Fruit fly (Drosophila melanogaster) whole organism, embryonic: ENCODE measurements around the gene upSET.

Source experiments
- ATbp ChIP-seq: fragments of 200-800 bp; sonication (Bioruptor generic); optimal IDR thresholded peaks from 2 replicates; lab custom pipeline; 2017; ENCODE audit warnings: missing biosample characterization, mild to moderate bottlenecking, missing genetic modification characterization, missing genetic modification reagents
- Aef1 ChIP-seq: fragments of 200-800 bp; sonication (Bioruptor generic); IDR thresholded peaks from 3 replicates; pipeline ENCODE4 v1.3.6; 2022; ENCODE audit warnings: missing biosample characterization, missing genetic modification characterization
- Awh ChIP-seq: fragments of 200-800 bp; sonication (Bioruptor generic); IDR thresholded peaks from 2 replicates; pipeline ENCODE4, ENCODE4 v1.3.6; 2022; ENCODE audit warnings: missing biosample characterization, missing genetic modification characterization
- B-H2 ChIP-seq: fragments of 200-800 bp; sonication (Bioruptor generic); optimal IDR thresholded peaks from 2 replicates; lab custom pipeline; 2018; ENCODE audit warnings: missing biosample characterization, mild to moderate bottlenecking, missing genetic modification characterization
- CG11093 ChIP-seq: fragments of 200-800 bp; sonication (Bioruptor generic); IDR thresholded peaks from 3 replicates; pipeline ENCODE4 v1.3.6; 2022; ENCODE audit warnings: missing biosample characterization, missing genetic modification characterization
- CG12071 ChIP-seq: fragments of 200-800 bp; sonication (Bioruptor generic); optimal IDR thresholded peaks from 3 replicates; lab custom pipeline; 2018; ENCODE audit warnings: missing biosample characterization, mild to moderate bottlenecking, missing genetic modification characterization
- CG12155 ChIP-seq: fragments of 200-800 bp; sonication (Bioruptor generic); optimal IDR thresholded peaks from 3 replicates; lab custom pipeline; 2016; ENCODE audit warnings: missing biosample characterization, missing genetic modification characterization
- CG12391 ChIP-seq: fragments of 200-800 bp; sonication (Bioruptor generic); optimal IDR thresholded peaks from 3 replicates; lab custom pipeline; 2018; ENCODE audit warnings: missing biosample characterization, mild to moderate bottlenecking, missing genetic modification characterization, moderate library complexity
- CG1602 ChIP-seq: fragments of 200-800 bp; sonication (Bioruptor generic); optimal IDR thresholded peaks from 3 replicates; lab custom pipeline; 2016; ENCODE audit warnings: missing biosample characterization, missing genetic modification characterization
- CG17385 ChIP-seq: fragments of 200-800 bp; sonication (Bioruptor generic); optimal IDR thresholded peaks from 3 replicates; lab custom pipeline; 2018; ENCODE audit warnings: missing biosample characterization, mild to moderate bottlenecking, missing genetic modification characterization
- CG2199 ChIP-seq: fragments of 200-800 bp; sonication (Bioruptor generic); IDR thresholded peaks from 3 replicates; pipeline ENCODE4 v1.3.6; 2022; ENCODE audit warnings: missing biosample characterization, missing genetic modification characterization
- CG2712 ChIP-seq: fragments of 200-800 bp; optimal IDR thresholded peaks from 3 replicates; lab custom pipeline; 2019; ENCODE audit warnings: missing biosample characterization, mild to moderate bottlenecking, missing genetic modification characterization, moderate library complexity
- CG3281 ChIP-seq: fragments of 200-800 bp; sonication (Bioruptor generic); optimal IDR thresholded peaks from 3 replicates; lab custom pipeline; 2017; ENCODE audit warnings: missing biosample characterization, mild to moderate bottlenecking, missing genetic modification characterization
- CG34422 ChIP-seq: fragments of 200-800 bp; sonication (Bioruptor generic); IDR thresholded peaks from 3 replicates; pipeline ENCODE4 v1.3.6; 2022; ENCODE audit warnings: missing biosample characterization, missing genetic modification characterization
- CG43689 ChIP-seq: fragments of 200-800 bp; sonication (Bioruptor generic); IDR thresholded peaks from 2 replicates; pipeline ENCODE4 v1.3.6; 2022; ENCODE audit warnings: missing biosample characterization, missing genetic modification characterization
- CG9797 ChIP-seq: fragments of 200-800 bp; sonication (Bioruptor generic); optimal IDR thresholded peaks from 3 replicates; lab custom pipeline; 2018; ENCODE audit warnings: missing biosample characterization, mild to moderate bottlenecking, missing genetic modification characterization
- CG9932 ChIP-seq: fragments of 200-800 bp; sonication (Bioruptor generic); IDR thresholded peaks from 2 replicates; pipeline ENCODE4 v1.3.6; 2022; ENCODE audit warnings: missing biosample characterization, missing genetic modification characterization
- CkIIα-i1 ChIP-seq: fragments of 200-800 bp; sonication (Bioruptor generic); IDR thresholded peaks from 2 replicates; pipeline ENCODE4 v1.3.6; 2022; ENCODE audit warnings: missing biosample characterization, missing genetic modification characterization
- Drgx ChIP-seq: fragments of 200-800 bp; sonication (Bioruptor generic); IDR thresholded peaks from 2 replicates; pipeline ENCODE4 v1.3.6; 2022; ENCODE audit warnings: missing biosample characterization, missing genetic modification characterization
- Gug ChIP-seq: fragments of 200-800 bp; sonication (Bioruptor generic); IDR thresholded peaks from 4 replicates; pipeline ENCODE4 v1.3.6; 2022; ENCODE audit warnings: missing biosample characterization, missing genetic modification characterization
- Hr3 ChIP-seq: fragments of 200-800 bp; sonication (Bioruptor generic); optimal IDR thresholded peaks from 3 replicates; lab custom pipeline; 2016; ENCODE audit warnings: missing biosample characterization, missing genetic modification characterization
- Meics ChIP-seq: fragments of 200-800 bp; sonication (Bioruptor generic); optimal IDR thresholded peaks from 2 replicates; lab custom pipeline; 2017; ENCODE audit warnings: missing biosample characterization, mild to moderate bottlenecking, missing genetic modification characterization
- Oli ChIP-seq: fragments of 200-800 bp; sonication (Bioruptor generic); optimal IDR thresholded peaks from 2 replicates; lab custom pipeline; 2018; ENCODE audit warnings: missing biosample characterization, mild to moderate bottlenecking, missing genetic modification characterization, moderate library complexity
- Opbp ChIP-seq: fragments of 200-800 bp; sonication (Bioruptor generic); IDR thresholded peaks from 3 replicates; pipeline ENCODE4 v1.3.6; 2022; ENCODE audit warnings: missing biosample characterization, missing genetic modification characterization; ENCODE audit not compliant: partially characterized antibody
- Rfx ChIP-seq: fragments of 200-800 bp; sonication (Bioruptor generic); IDR thresholded peaks from 2 replicates; pipeline ENCODE4 v1.3.6; 2022; ENCODE audit warnings: missing biosample characterization, missing genetic modification characterization
- Ssrp ChIP-seq: fragments of 200-800 bp; sonication (Bioruptor generic); optimal IDR thresholded peaks from 2 replicates; lab custom pipeline; 2018; ENCODE audit warnings: missing biosample characterization, mild to moderate bottlenecking, missing genetic modification characterization, moderate library complexity
- Vsx1 ChIP-seq: fragments of 200-800 bp; sonication (Bioruptor generic); optimal IDR thresholded peaks from 2 replicates; lab custom pipeline; 2017; ENCODE audit warnings: missing biosample characterization, mild to moderate bottlenecking, missing genetic modification characterization, missing genetic modification reagents
- az2 ChIP-seq: fragments of 200-800 bp; sonication (Bioruptor generic); optimal IDR thresholded peaks from 3 replicates; lab custom pipeline; 2016; ENCODE audit warnings: missing biosample characterization, missing genetic modification characterization
- chinmo ChIP-seq: fragments of 200-800 bp; sonication (Bioruptor generic); IDR thresholded peaks from 4 replicates; pipeline ENCODE4 v1.3.6; 2022; ENCODE audit warnings: missing biosample characterization, missing genetic modification characterization; ENCODE audit not compliant: partially characterized antibody
- ci ChIP-seq: fragments of 200-800 bp; sonication (Bioruptor generic); IDR thresholded peaks from 3 replicates; pipeline ENCODE4 v1.3.6; 2022; ENCODE audit warnings: missing biosample characterization, missing genetic modification characterization
- dm ChIP-seq: fragments of 200-800 bp; sonication (Bioruptor generic); optimal IDR thresholded peaks from 3 replicates; lab custom pipeline; 2016; ENCODE audit warnings: missing biosample characterization, missing genetic modification characterization
- hbn ChIP-seq: fragments of 200-800 bp; sonication (Bioruptor generic); IDR thresholded peaks from 2 replicates; pipeline ENCODE4 v1.3.6; 2022; ENCODE audit warnings: missing biosample characterization, missing genetic modification characterization; ENCODE audit not compliant: partially characterized antibody
- her ChIP-seq: fragments of 200-800 bp; sonication (Bioruptor generic); optimal IDR thresholded peaks from 2 replicates; lab custom pipeline; 2016; ENCODE audit warnings: missing biosample characterization, missing genetic modification characterization
- kay ChIP-seq: fragments of 200-800 bp; sonication (Bioruptor generic); optimal IDR thresholded peaks from 2 replicates; lab custom pipeline; 2016; ENCODE audit warnings: missing biosample characterization, missing genetic modification characterization
- mirr ChIP-seq: fragments of 200-800 bp; sonication (Bioruptor generic); optimal IDR thresholded peaks from 3 replicates; lab custom pipeline; 2018; ENCODE audit warnings: missing biosample characterization, mild to moderate bottlenecking, missing genetic modification characterization
- odd ChIP-seq: fragments of 200-800 bp; sonication (Bioruptor generic); optimal IDR thresholded peaks from 2 replicates; lab custom pipeline; 2017; ENCODE audit warnings: missing biosample characterization, mild to moderate bottlenecking, missing genetic modification characterization
- otp ChIP-seq: fragments of 200-800 bp; sonication (Bioruptor generic); IDR thresholded peaks from 3 replicates; pipeline ENCODE4, ENCODE4 v1.3.6; 2022; ENCODE audit warnings: missing biosample characterization, missing genetic modification characterization
- pros ChIP-seq: fragments of 200-800 bp; sonication (Bioruptor generic); optimal IDR thresholded peaks from 3 replicates; lab custom pipeline; 2019; ENCODE audit warnings: missing biosample characterization, mild to moderate bottlenecking, missing genetic modification characterization, moderate library complexity
- repo ChIP-seq: fragments of 200-800 bp; sonication (Bioruptor generic); optimal IDR thresholded peaks from 2 replicates; lab custom pipeline; 2016; ENCODE audit warnings: missing biosample characterization, missing genetic modification characterization
- run ChIP-seq: fragments of 200-800 bp; sonication (Bioruptor generic); optimal IDR thresholded peaks from 3 replicates; lab custom pipeline; 2018; ENCODE audit warnings: missing biosample characterization, mild to moderate bottlenecking, missing genetic modification characterization
- sc ChIP-seq, 3 experiments: fragments of >200 bp in 2 of 3; fragments of 200-800 bp in 1 of 3; sonication (Bioruptor generic) in 1 of 3; optimal IDR thresholded peaks; 2 replicates in 2 of 3; 3 replicates in 1 of 3; lab custom pipeline; 2017; ENCODE audit warnings: mild to moderate bottlenecking in 1 of 3, missing biosample characterization in 1 of 3, missing genetic modification characterization in 1 of 3, missing genetic modification reagents in 1 of 3
- sna ChIP-seq: fragments of 200-800 bp; sonication (Bioruptor generic); IDR thresholded peaks from 2 replicates; pipeline ENCODE4 v1.3.6; 2022; ENCODE audit warnings: missing biosample characterization, missing genetic modification characterization; ENCODE audit not compliant: partially characterized antibody
- stwl ChIP-seq: fragments of 200-800 bp; sonication (Bioruptor generic); optimal IDR thresholded peaks from 3 replicates; lab custom pipeline; 2018; ENCODE audit warnings: missing biosample characterization, mild to moderate bottlenecking, missing genetic modification characterization, moderate library complexity
- tll ChIP-seq, 2 experiments: fragments of 200-800 bp in 1 of 2; fragments of >200 bp in 1 of 2; sonication (Bioruptor generic) in 1 of 2; optimal IDR thresholded peaks; 2 replicates each; lab custom pipeline; 2017 to 2019; ENCODE audit warnings: missing biosample characterization in 2 of 2, missing genetic modification characterization in 2 of 2, mild to moderate bottlenecking in 1 of 2, moderate library complexity in 1 of 2
- ttk ChIP-seq: fragments of 200-800 bp; sonication (Bioruptor generic); IDR thresholded peaks from 2 replicates; pipeline ENCODE4 v2.1.2; 2022; ENCODE audit warnings: missing biosample characterization, missing genetic modification characterization
- tup ChIP-seq: fragments of 200-800 bp; sonication (Bioruptor generic); optimal IDR thresholded peaks from 2 replicates; lab custom pipeline; 2016; ENCODE audit warnings: missing biosample characterization, mild to moderate bottlenecking, missing genetic modification characterization, moderate library complexity
- unc-4 ChIP-seq: fragments of 200-800 bp; sonication (Bioruptor generic); IDR thresholded peaks from 2 replicates; pipeline ENCODE4 v1.3.6; 2022; ENCODE audit warnings: missing biosample characterization, missing genetic modification characterization; ENCODE audit not compliant: partially characterized antibody
- wdn ChIP-seq: fragments of 200-800 bp; sonication (Bioruptor generic); IDR thresholded peaks from 2 replicates; pipeline ENCODE4 v1.3.6; 2022; ENCODE audit warnings: missing biosample characterization, missing genetic modification characterization

upSET gene

dm6 chr3L:14055815-14056516 is 54.0 kb downstream of the upSET start (continued):
- TF ChIP-seq ttk (no peak; the same call in 1 of the 2 replicates), chinmo (peak; percentile 86; the same call in 2 of the 4 replicates), odd (GFP tag; lab: Kevin White, UChicago) (no peak), Awh (GFP tag; lab: Robert Waterston, UW) (peak; percentile 67; the same call in 1 of the 2 replicates), hbn (no peak), tup (GFP tag; lab: Kevin White, UChicago) (peak; percentile 16), Ssrp (tag; lab: Kevin White, UChicago) (no peak), CG1602 (GFP tag; lab: Kevin White, UChicago) (no peak), sc (optimal IDR thresholded peaks at IDR 0.05; lab: Kevin White, UChicago) (no peak), sc (GFP tag; optimal IDR thresholded peaks at IDR 0.05; lab: Kevin White, UChicago) (no peak), Opbp (GFP tag; lab: Robert Waterston, UW) (0 out of 3 replicates have a peak, but pooled peaks have one; percentile 21), wdn (GFP tag; lab: Robert Waterston, UW) (no peak), Meics (no peak), CG12155 (GFP tag; lab: Kevin White, UChicago) (no peak), sna (no peak), CG3281 (GFP tag; lab: Kevin White, UChicago) (no peak), CkIIα-i1 (no peak), mirr (GFP tag; lab: Kevin White, UChicago) (peak; percentile 13), az2 (no peak), dm (GFP tag; lab: Kevin White, UChicago) (no peak), unc-4 (GFP tag; lab: Robert Waterston, UW) (no peak), her (GFP tag; lab: Kevin White, UChicago) (no peak), CG17385 (GFP tag; lab: Kevin White, UChicago) (no peak), repo (no peak), CG12391 (tag; lab: Kevin White, UChicago) (no peak), Rfx (GFP tag; lab: Robert Waterston, UW) (0 out of 2 replicates have a peak, but pooled peaks have one; percentile 13), CG43689 (GFP tag; lab: Robert Waterston, UW) (no peak), CG9797 (GFP tag; lab: Kevin White, UChicago) (no peak), pros (GFP tag; lab: Kevin White, UChicago) (peak; percentile 58), stwl (tag; lab: Kevin White, UChicago) (no peak), run (tag; lab: Kevin White, UChicago) (no peak), otp (GFP tag; lab: Robert Waterston, UW) (0 out of 3 replicates have a peak, but pooled peaks have one; percentile 24), CG34422 (GFP tag; lab: Robert Waterston, UW) (no peak), CG2712 (no peak), Aef1 (GFP tag; lab: Robert Waterston, UW) (no peak), CG12071 (GFP tag; lab: Kevin White, UChicago) (no peak), tll (GFP tag; optimal IDR thresholded peaks at IDR 0.05; lab: Kevin White, UChicago) (no peak), Gug (GFP tag; lab: Robert Waterston, UW) (no peak), ATbp (GFP tag; lab: Kevin White, UChicago) (no peak), CG2199 (GFP tag; lab: Robert Waterston, UW) (peak; percentile 72; the same call in 1 of the 3 replicates), ci (GFP tag; lab: Robert Waterston, UW) (no peak), CG11093 (GFP tag; lab: Robert Waterston, UW) (no peak), Drgx (GFP tag; lab: Robert Waterston, UW) (no peak), kay (GFP tag; lab: Kevin White, UChicago) (peak; percentile 82), Vsx1 (GFP tag; lab: Kevin White, UChicago) (peak; percentile 3), CG9932 (GFP tag; lab: Robert Waterston, UW) (no peak), B-H2 (GFP tag; lab: Kevin White, UChicago) (peak; percentile 40), Hr3 (GFP tag; lab: Kevin White, UChicago) (no peak), Oli (tag; lab: Kevin White, UChicago) (no peak)
